Fruit fly (Drosophila melanogaster) whole organism, embryonic: ENCODE results near the gene Setx.

Experiments
- B-H2 ChIP-seq: fragments of 200-800 bp; sonication (Bioruptor generic); optimal IDR thresholded peaks from 2 replicates; lab custom pipeline; 2018; ENCODE audit warnings: missing biosample characterization, mild to moderate bottlenecking, missing genetic modification characterization
- CG10543 ChIP-seq: fragments of 200-800 bp; sonication (Bioruptor generic); optimal IDR thresholded peaks from 3 replicates; lab custom pipeline; 2017; ENCODE audit warnings: missing biosample characterization, mild to moderate bottlenecking, missing genetic modification characterization, moderate library complexity
- CG11085 ChIP-seq: fragments of 200-800 bp; sonication (Bioruptor generic); IDR thresholded peaks from 2 replicates; pipeline ENCODE4 v1.3.6; 2022; ENCODE audit warnings: missing biosample characterization, missing genetic modification characterization
- CG13296 ChIP-seq: fragments of 200-800 bp; sonication (Bioruptor generic); optimal IDR thresholded peaks from 3 replicates; lab custom pipeline; 2018; ENCODE audit warnings: missing biosample characterization, mild to moderate bottlenecking, missing genetic modification characterization
- CG1647 ChIP-seq: fragments of 200-800 bp; sonication (Bioruptor generic); optimal IDR thresholded peaks from 3 replicates; lab custom pipeline; 2016; ENCODE audit warnings: missing biosample characterization, missing genetic modification characterization
- CG2202 ChIP-seq: fragments of 200-800 bp; sonication (Bioruptor generic); optimal IDR thresholded peaks from 2 replicates; lab custom pipeline; 2018; ENCODE audit warnings: missing biosample characterization, mild to moderate bottlenecking, missing genetic modification characterization
- CG2712 ChIP-seq: fragments of 200-800 bp; optimal IDR thresholded peaks from 3 replicates; lab custom pipeline; 2019; ENCODE audit warnings: missing biosample characterization, mild to moderate bottlenecking, missing genetic modification characterization, moderate library complexity
- CG3065 ChIP-seq: fragments of 200-800 bp; sonication (Bioruptor generic); optimal IDR thresholded peaks from 2 replicates; lab custom pipeline; 2016; ENCODE audit warnings: missing biosample characterization, missing genetic modification characterization
- CG3281 ChIP-seq: fragments of 200-800 bp; sonication (Bioruptor generic); optimal IDR thresholded peaks from 3 replicates; lab custom pipeline; 2017; ENCODE audit warnings: missing biosample characterization, mild to moderate bottlenecking, missing genetic modification characterization
- CG34422 ChIP-seq: fragments of 200-800 bp; sonication (Bioruptor generic); IDR thresholded peaks from 3 replicates; pipeline ENCODE4 v1.3.6; 2022; ENCODE audit warnings: missing biosample characterization, missing genetic modification characterization
- CG4282 ChIP-seq: fragments of 200-800 bp; sonication (Bioruptor generic); optimal IDR thresholded peaks from 2 replicates; lab custom pipeline; 2016; ENCODE audit warnings: missing biosample characterization, missing genetic modification characterization
- CG5245 ChIP-seq: fragments of 200-800 bp; sonication (Bioruptor generic); optimal IDR thresholded peaks from 3 replicates; lab custom pipeline; 2016; ENCODE audit warnings: missing biosample characterization, missing genetic modification characterization
- CG5953 ChIP-seq: fragments of 200-800 bp; sonication (Bioruptor generic); IDR thresholded peaks from 2 replicates; pipeline ENCODE4 v1.3.6; 2022; ENCODE audit warnings: missing biosample characterization, missing genetic modification characterization
- CG6765 ChIP-seq: fragments of 200-800 bp; sonication (Bioruptor generic); optimal IDR thresholded peaks from 3 replicates; lab custom pipeline; 2017; ENCODE audit warnings: missing biosample characterization, mild to moderate bottlenecking, missing genetic modification characterization
- CG7963 ChIP-seq: fragments of 200-800 bp; sonication (Bioruptor generic); IDR thresholded peaks from 3 replicates; pipeline ENCODE4 v1.3.6; 2022; ENCODE audit warnings: missing biosample characterization, missing genetic modification characterization; ENCODE audit not compliant: partially characterized antibody
- CG8089 ChIP-seq: fragments of 200-800 bp; sonication (Bioruptor generic); optimal IDR thresholded peaks from 3 replicates; lab custom pipeline; 2016; ENCODE audit warnings: missing biosample characterization, missing genetic modification characterization
- CG8281 ChIP-seq: fragments of 200-800 bp; sonication (Bioruptor generic); optimal IDR thresholded peaks from 2 replicates; lab custom pipeline; 2018; ENCODE audit warnings: missing biosample characterization, mild to moderate bottlenecking, missing genetic modification characterization, moderate library complexity
- CG8924 ChIP-seq: fragments of 200-800 bp; optimal IDR thresholded peaks from 3 replicates; lab custom pipeline; 2019; ENCODE audit warnings: missing biosample characterization, mild to moderate bottlenecking, missing genetic modification characterization, moderate library complexity
- D19B ChIP-seq: fragments of 200-800 bp; sonication (Bioruptor generic); optimal IDR thresholded peaks from 2 replicates; lab custom pipeline; 2017; ENCODE audit warnings: missing biosample characterization, mild to moderate bottlenecking, missing genetic modification characterization
- Dll ChIP-seq: fragments of 200-800 bp; sonication (Bioruptor generic); IDR thresholded peaks from 4 replicates; pipeline ENCODE4 v1.3.6; 2022; ENCODE audit warnings: missing biosample characterization, missing genetic modification characterization; ENCODE audit not compliant: partially characterized antibody
- Dp ChIP-seq: fragments of 200-800 bp; sonication (Bioruptor generic); optimal IDR thresholded peaks from 2 replicates; lab custom pipeline; 2018; ENCODE audit warnings: missing biosample characterization, mild to moderate bottlenecking, missing genetic modification characterization, moderate library complexity
- E2f2 ChIP-seq: fragments of 200-800 bp; sonication (Bioruptor generic); IDR thresholded peaks from 2 replicates; pipeline ENCODE4 v1.3.6; 2022; ENCODE audit warnings: missing biosample characterization, missing genetic modification characterization
- Fer1 ChIP-seq: fragments of 200-800 bp; sonication (Bioruptor generic); optimal IDR thresholded peaks from 2 replicates; lab custom pipeline; 2017; ENCODE audit warnings: missing biosample characterization, mild to moderate bottlenecking, missing genetic modification characterization
- Fer2 ChIP-seq: fragments of 200-800 bp; sonication (Bioruptor generic); optimal IDR thresholded peaks from 2 replicates; lab custom pipeline; 2018; ENCODE audit warnings: missing biosample characterization, mild to moderate bottlenecking, missing genetic modification characterization, moderate library complexity
- HLHmδ ChIP-seq: fragments of 200-800 bp; sonication (Bioruptor generic); optimal IDR thresholded peaks from 2 replicates; lab custom pipeline; 2018; ENCODE audit warnings: missing biosample characterization, mild to moderate bottlenecking, missing genetic modification characterization, moderate library complexity
- Hand ChIP-seq: fragments of 200-800 bp; sonication (Bioruptor generic); optimal IDR thresholded peaks from 2 replicates; lab custom pipeline; 2017; ENCODE audit warnings: mild to moderate bottlenecking, missing biosample characterization, missing genetic modification reagents, missing genetic modification characterization
- NK7.1 ChIP-seq: fragments of 200-800 bp; sonication (Bioruptor generic); optimal IDR thresholded peaks from 3 replicates; lab custom pipeline; 2016; ENCODE audit warnings: missing biosample characterization, missing genetic modification characterization
- Nf-YC ChIP-seq: fragments of 200-800 bp; optimal IDR thresholded peaks from 3 replicates; lab custom pipeline; 2019; ENCODE audit warnings: missing biosample characterization, mild to moderate bottlenecking, missing genetic modification characterization, moderate library complexity
- PHDP ChIP-seq: fragments of 200-800 bp; sonication (Bioruptor generic); optimal IDR thresholded peaks from 3 replicates; lab custom pipeline; 2018; ENCODE audit warnings: missing biosample characterization, mild to moderate bottlenecking, missing genetic modification characterization, moderate library complexity
- Trl ChIP-seq, 3 experiments: fragments of >200 bp in 2 of 3; fragments of 200-800 bp in 1 of 3; sonication (Bioruptor generic) in 1 of 3; optimal IDR thresholded peaks; 2 replicates in 1 of 3; 3 replicates in 2 of 3; lab custom pipeline; 2016 to 2017; ENCODE audit warnings: missing biosample characterization in 1 of 3, missing genetic modification characterization in 1 of 3
- Xrp1 ChIP-seq: fragments of 200-800 bp; sonication (Bioruptor generic); IDR thresholded peaks from 2 replicates; pipeline ENCODE4 v1.3.6; 2022; ENCODE audit warnings: missing biosample characterization, missing genetic modification characterization
- ac ChIP-seq: fragments of 200-800 bp; sonication (Bioruptor generic); optimal IDR thresholded peaks from 3 replicates; lab custom pipeline; 2017; ENCODE audit warnings: missing biosample characterization, mild to moderate bottlenecking, missing genetic modification characterization
- btn ChIP-seq: fragments of 200-800 bp; sonication (Bioruptor generic); optimal IDR thresholded peaks from 2 replicates; lab custom pipeline; 2016; ENCODE audit warnings: missing biosample characterization, missing genetic modification characterization
- disco-r ChIP-seq: fragments of 200-800 bp; sonication (Bioruptor generic); optimal IDR thresholded peaks from 2 replicates; lab custom pipeline; 2016; ENCODE audit warnings: missing biosample characterization, missing genetic modification characterization
- dmrt99B ChIP-seq: fragments of 200-800 bp; sonication (Bioruptor generic); optimal IDR thresholded peaks from 2 replicates; lab custom pipeline; 2018; ENCODE audit warnings: missing biosample characterization, mild to moderate bottlenecking, missing genetic modification characterization, moderate library complexity
- esg ChIP-seq: fragments of 200-800 bp; sonication (Bioruptor generic); conservative IDR thresholded peaks from 2 replicates; pipeline ENCODE4 v1.3.6; 2022; ENCODE audit warnings: missing biosample characterization, missing genetic modification characterization
- ewg ChIP-seq: fragments of 200-800 bp; sonication (Bioruptor generic); optimal IDR thresholded peaks from 3 replicates; lab custom pipeline; 2017; ENCODE audit warnings: mild to moderate bottlenecking, missing biosample characterization, missing genetic modification reagents, missing genetic modification characterization
- eyg ChIP-seq: fragments of 200-800 bp; sonication (Bioruptor generic); optimal IDR thresholded peaks from 3 replicates; lab custom pipeline; 2016; ENCODE audit warnings: missing biosample characterization, missing genetic modification characterization
- oc ChIP-seq: fragments of 200-800 bp; sonication (Bioruptor generic); optimal IDR thresholded peaks from 2 replicates; lab custom pipeline; 2018; ENCODE audit warnings: missing biosample characterization, mild to moderate bottlenecking, missing genetic modification characterization, moderate library complexity
- phol ChIP-seq: fragments of 200-800 bp; sonication (Bioruptor generic); optimal IDR thresholded peaks from 3 replicates; lab custom pipeline; 2018; ENCODE audit warnings: missing biosample characterization, mild to moderate bottlenecking, missing genetic modification characterization, moderate library complexity
- prd ChIP-seq, 3 experiments: fragments of >200 bp in 2 of 3; fragments of 200-800 bp in 1 of 3; sonication (Bioruptor generic) in 1 of 3; optimal IDR thresholded peaks in 2 of 3; IDR thresholded peaks in 1 of 3; 2 replicates in 2 of 3; 3 replicates in 1 of 3; pipeline versions ENCODE4 v1.3.6 to Lab custom; 2017 to 2022; ENCODE audit warnings: missing biosample characterization in 1 of 3, missing genetic modification characterization in 1 of 3
- sim ChIP-seq: fragments of 200-800 bp; sonication (Bioruptor generic); IDR thresholded peaks from 2 replicates; pipeline ENCODE4 v1.3.6; 2022; ENCODE audit warnings: missing biosample characterization, missing genetic modification characterization
- slp2 ChIP-seq: fragments of 200-800 bp; sonication (Bioruptor generic); optimal IDR thresholded peaks from 2 replicates; lab custom pipeline; 2016; ENCODE audit warnings: missing biosample characterization, missing genetic modification characterization
- tio ChIP-seq: fragments of 200-800 bp; sonication (Bioruptor generic); optimal IDR thresholded peaks from 2 replicates; lab custom pipeline; 2017; ENCODE audit warnings: missing biosample characterization, missing genetic modification characterization, inconsistent platforms
- tna ChIP-seq: fragments of 200-800 bp; sonication (Bioruptor generic); IDR thresholded peaks from 2 replicates; pipeline ENCODE4 v1.3.6; 2022; ENCODE audit warnings: missing biosample characterization, missing genetic modification characterization; ENCODE audit not compliant: partially characterized antibody
- twi ChIP-seq: fragments of 200-800 bp; optimal IDR thresholded peaks from 2 replicates; lab custom pipeline; 2019; ENCODE audit warnings: missing biosample characterization, mild to moderate bottlenecking, missing genetic modification characterization, moderate library complexity
- tx ChIP-seq: fragments of 200-800 bp; sonication (Bioruptor generic); optimal IDR thresholded peaks from 2 replicates; lab custom pipeline; 2016; ENCODE audit warnings: missing biosample characterization, missing genetic modification characterization
- zfh2 ChIP-seq: fragments of 200-800 bp; sonication (Bioruptor generic); optimal IDR thresholded peaks from 2 replicates; lab custom pipeline; 2016; ENCODE audit warnings: missing biosample characterization, missing genetic modification characterization

The Setx gene

DNA sequence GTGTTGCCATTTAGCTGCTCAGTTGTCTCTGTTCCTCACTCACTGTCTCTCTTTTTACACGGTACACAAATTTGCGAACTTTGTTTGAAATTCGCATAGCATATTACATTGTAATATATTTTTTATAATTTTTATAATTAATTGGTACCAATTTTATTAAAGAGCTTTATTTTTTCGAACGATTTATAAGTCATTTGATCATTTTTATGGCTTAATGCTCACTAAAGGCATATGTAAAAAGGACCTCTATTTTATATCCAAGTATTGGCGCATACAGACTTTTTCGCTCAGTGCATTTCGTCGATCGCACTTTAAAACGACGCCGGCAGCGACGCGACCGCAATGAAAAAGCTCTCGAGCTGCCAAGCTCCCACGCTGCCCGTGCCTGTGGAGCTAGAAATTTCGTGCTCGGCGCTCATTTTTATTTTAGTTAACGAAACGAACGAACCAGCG, 41.2 kb downstream of the Setx start (continued):
- TF ChIP-seq CG8089 (GFP tag; lab: Kevin White, UChicago) (peak; percentile 44), CG5245 (GFP tag; lab: Kevin White, UChicago) (peak; percentile 74), Dp (GFP tag; lab: Kevin White, UChicago) (peak; percentile 14), E2f2 (GFP tag; lab: Robert Waterston, UW) (peak; percentile 79), CG1647 (GFP tag; lab: Kevin White, UChicago) (peak; percentile 81), PHDP (tag; lab: Kevin White, UChicago) (peak; percentile 97), ewg (peak; percentile 82), Fer2 (tag; lab: Kevin White, UChicago) (peak; percentile 90), CG7963 (GFP tag; lab: Robert Waterston, UW) (no peak), tna (GFP tag; lab: Robert Waterston, UW) (no peak), Hand (GFP tag; lab: Kevin White, UChicago) (peak; percentile 97), eyg (peak; percentile 76), CG8924 (tag; lab: Kevin White, UChicago) (peak; percentile 97), prd (optimal IDR thresholded peaks at IDR 0.05; lab: Kevin White, UChicago) (no peak), prd (GFP tag; IDR thresholded peaks at IDR 0.05; lab: Robert Waterston, UW) (peak; percentile 95), NK7.1 (GFP tag; lab: Kevin White, UChicago) (peak; percentile 78), HLHmδ (GFP tag; lab: Kevin White, UChicago) (no peak), zfh2 (GFP tag; lab: Kevin White, UChicago) (peak; percentile 87), Fer1 (GFP tag; lab: Kevin White, UChicago) (peak; percentile 99), tx (GFP tag; lab: Kevin White, UChicago) (peak; percentile 72), sim (peak; percentile 39; the same call in 1 of the 2 replicates), Xrp1 (GFP tag; lab: Robert Waterston, UW) (peak; percentile 87), B-H2 (peak; percentile 97), oc (peak; percentile 91), CG3281 (GFP tag; lab: Kevin White, UChicago) (peak; percentile 97), CG2202 (peak; percentile 23), CG6765 (GFP tag; lab: Kevin White, UChicago) (peak; percentile 95), btn (GFP tag; lab: Kevin White, UChicago) (peak; percentile 27), CG34422 (GFP tag; lab: Robert Waterston, UW) (peak; percentile 95), slp2 (peak; percentile 63), CG2712 (tag; lab: Kevin White, UChicago) (peak; percentile 91), ac (GFP tag; lab: Kevin White, UChicago) (no peak), CG13296 (GFP tag; lab: Kevin White, UChicago) (peak; percentile 97), CG4282 (GFP tag; lab: Kevin White, UChicago) (peak; percentile 66), twi (tag; lab: Kevin White, UChicago) (no peak), D19B (GFP tag; lab: Kevin White, UChicago) (peak; percentile 89), Trl (optimal IDR thresholded peaks at IDR 0.05; lab: Kevin White, UChicago) (peak in 1 of 2 experiments; percentile 73), Trl (GFP tag; optimal IDR thresholded peaks at IDR 0.05; lab: Kevin White, UChicago) (peak; percentile 72), CG11085 (GFP tag; lab: Robert Waterston, UW) (peak; percentile 92), Nf-YC (peak; percentile 88), CG10543 (GFP tag; lab: Kevin White, UChicago) (peak; percentile 98), tio (GFP tag; lab: Kevin White, UChicago) (peak; percentile 95), esg (GFP tag; lab: Robert Waterston, UW) (peak; percentile 94), Dll (GFP tag; lab: Robert Waterston, UW) (no peak), CG5953 (GFP tag; lab: Robert Waterston, UW) (peak; percentile 69), dmrt99B (tag; lab: Kevin White, UChicago) (peak; percentile 96), disco-r (GFP tag; lab: Kevin White, UChicago) (peak; percentile 78), CG3065 (GFP tag; lab: Kevin White, UChicago) (peak; percentile 82), CG8281 (peak; percentile 69), phol (tag; lab: Kevin White, UChicago) (peak; percentile 85)
